Worm (Caenorhabditis elegans): Measurements from ENCODE around the gene ttll-15.

ce11 chrV:10395173-10395766 is 36.9 kb downstream of the ttll-15 start, which contains the start of the genes col-151 and ugt-1:
- TF ChIP-seq fax-1 (tag; optimal IDR thresholded peaks at IDR 0.05) = no peak
- no peak for TF ChIP-seq odd-2 (tag; optimal IDR thresholded peaks at IDR 0.05)
- no peak for TF ChIP-seq madf-2 (tag; optimal IDR thresholded peaks at IDR 0.05)
- TF ChIP-seq tbx-2 (tag; optimal IDR thresholded peaks at IDR 0.05) = no peak
- TF ChIP-seq ceh-31 (tag; optimal IDR thresholded peaks at IDR 0.05) = no peak
- no peak for TF ChIP-seq pqm-1 (tag; optimal IDR thresholded peaks at IDR 0.05)
- no peak for TF ChIP-seq Y22D7AL.16 (tag; optimal IDR thresholded peaks at IDR 0.05)
- TF ChIP-seq ceh-2 (tag; optimal IDR thresholded peaks at IDR 0.05) = no peak
- no peak for TF ChIP-seq pat-9 (tag; optimal IDR thresholded peaks at IDR 0.05)
- no peak for TF ChIP-seq fkh-10 (GFP tag; optimal IDR thresholded peaks at IDR 0.05)
- no peak for TF ChIP-seq ama-1 (optimal IDR thresholded peaks at IDR 0.05)
- TF ChIP-seq unc-86 (tag; optimal IDR thresholded peaks at IDR 0.05) = no peak
